Worm (Caenorhabditis elegans) whole organism, L3 larva: ENCODE data around the gene T20G5.12.

ENCODE experiments used
- ceh-28 ChIP-seq: fragments of 150-350 bp; optimal IDR thresholded peaks from 2 replicates; lab custom pipeline; 2014; ENCODE audit warnings: missing biosample characterization, missing genetic modification reagents, missing genetic modification characterization
- ceh-9 ChIP-seq: sonication (generic microtip); optimal IDR thresholded peaks from 2 replicates; lab custom pipeline; 2018; ENCODE audit warnings: missing biosample characterization, missing genetic modification characterization
- nhr-76 ChIP-seq: fragments of 150-350 bp; sonication (generic microtip); optimal IDR thresholded peaks from 5 replicates; lab custom pipeline; 2014; ENCODE audit warnings: missing biosample characterization, missing genetic modification characterization

ce11 chrIII:10170265-10170664, 31.1 kb upstream of the T20G5.12 start:
- TF ChIP-seq ceh-9 (tag; lab: Kevin White, UChicago) (no peak), ceh-28 (tag; lab: Kevin White, UChicago) (no peak), nhr-76 (no peak)
